Fruit fly (Drosophila melanogaster) whole organism, embryonic: Measurements from ENCODE around the gene Cep290.

Source experiments
- ATbp ChIP-seq: fragments of 200-800 bp; sonication (Bioruptor generic); optimal IDR thresholded peaks from 2 replicates; lab custom pipeline; 2017; ENCODE audit warnings: missing biosample characterization, mild to moderate bottlenecking, missing genetic modification characterization, missing genetic modification reagents
- Ada2b ChIP-seq: fragments of 200-800 bp; sonication (Bioruptor generic); IDR thresholded peaks from 2 replicates; pipeline ENCODE4 v1.3.6; 2022; ENCODE audit warnings: missing biosample characterization, missing genetic modification characterization
- Atf3 ChIP-seq: fragments of 200-800 bp; sonication (Bioruptor generic); optimal IDR thresholded peaks from 3 replicates; lab custom pipeline; 2016; ENCODE audit warnings: missing biosample characterization, missing genetic modification characterization
- Atf6 ChIP-seq: fragments of 200-800 bp; sonication (Bioruptor generic); IDR thresholded peaks from 2 replicates; pipeline ENCODE4 v1.3.6; 2022; ENCODE audit warnings: missing biosample characterization, missing genetic modification characterization
- BtbVII ChIP-seq: fragments of 200-800 bp; sonication (Bioruptor generic); optimal IDR thresholded peaks from 3 replicates; lab custom pipeline; 2017; ENCODE audit warnings: missing biosample characterization, mild to moderate bottlenecking, missing genetic modification characterization
- C15 ChIP-seq: fragments of 200-800 bp; sonication (Bioruptor generic); IDR thresholded peaks from 3 replicates; pipeline ENCODE4 v1.3.6; 2022; ENCODE audit warnings: missing biosample characterization, missing genetic modification characterization
- CG10267 ChIP-seq: fragments of 200-800 bp; sonication (Bioruptor generic); optimal IDR thresholded peaks from 2 replicates; lab custom pipeline; 2018; ENCODE audit warnings: missing biosample characterization, mild to moderate bottlenecking, missing genetic modification characterization, moderate library complexity
- CG10431 ChIP-seq: fragments of 200-800 bp; sonication (Bioruptor generic); optimal IDR thresholded peaks from 3 replicates; lab custom pipeline; 2018; ENCODE audit warnings: missing biosample characterization, mild to moderate bottlenecking, missing genetic modification characterization
- CG10565 ChIP-seq: fragments of 200-800 bp; sonication (Bioruptor generic); optimal IDR thresholded peaks from 3 replicates; lab custom pipeline; 2016; ENCODE audit warnings: missing biosample characterization, mild to moderate bottlenecking, missing genetic modification characterization
- CG10959 ChIP-seq: fragments of 200-800 bp; sonication (Bioruptor generic); IDR thresholded peaks from 2 replicates; pipeline ENCODE4 v1.3.6; 2022; ENCODE audit warnings: missing biosample characterization, missing genetic modification characterization
- CG11504 ChIP-seq: fragments of 200-800 bp; sonication (Bioruptor generic); optimal IDR thresholded peaks from 3 replicates; lab custom pipeline; 2019; ENCODE audit warnings: missing biosample characterization, mild to moderate bottlenecking, missing genetic modification characterization, moderate library complexity
- CG12071 ChIP-seq: fragments of 200-800 bp; sonication (Bioruptor generic); optimal IDR thresholded peaks from 3 replicates; lab custom pipeline; 2018; ENCODE audit warnings: missing biosample characterization, mild to moderate bottlenecking, missing genetic modification characterization
- CG12299 ChIP-seq: fragments of 200-800 bp; sonication (Bioruptor generic); optimal IDR thresholded peaks from 2 replicates; lab custom pipeline; 2018; ENCODE audit warnings: missing biosample characterization, mild to moderate bottlenecking, missing genetic modification characterization
- CG12769 ChIP-seq: fragments of 200-800 bp; sonication (Bioruptor generic); optimal IDR thresholded peaks from 2 replicates; lab custom pipeline; 2019; ENCODE audit warnings: missing biosample characterization, mild to moderate bottlenecking, missing genetic modification characterization, moderate library complexity
- CG13424 ChIP-seq: fragments of 200-800 bp; sonication (Bioruptor generic); optimal IDR thresholded peaks from 2 replicates; lab custom pipeline; 2019; ENCODE audit warnings: missing biosample characterization, mild to moderate bottlenecking, missing genetic modification characterization, moderate library complexity
- CG15696 ChIP-seq: fragments of 200-800 bp; sonication (Bioruptor generic); optimal IDR thresholded peaks from 2 replicates; lab custom pipeline; 2019; ENCODE audit warnings: missing biosample characterization, mild to moderate bottlenecking, missing genetic modification characterization, moderate library complexity
- CG16813 ChIP-seq: fragments of 200-800 bp; sonication (Bioruptor generic); IDR thresholded peaks from 3 replicates; pipeline ENCODE4 v1.3.6; 2022; ENCODE audit warnings: missing biosample characterization, missing genetic modification characterization; ENCODE audit not compliant: partially characterized antibody
- CG17186 ChIP-seq: fragments of 200-800 bp; sonication (Bioruptor generic); optimal IDR thresholded peaks from 3 replicates; lab custom pipeline; 2017; ENCODE audit warnings: missing biosample characterization, missing genetic modification reagents, missing genetic modification characterization
- CG2678 ChIP-seq: fragments of 200-800 bp; sonication (Bioruptor generic); optimal IDR thresholded peaks from 3 replicates; lab custom pipeline; 2019; ENCODE audit warnings: missing biosample characterization, mild to moderate bottlenecking, missing genetic modification characterization, moderate library complexity
- CG33557 ChIP-seq: fragments of 200-800 bp; sonication (Bioruptor generic); optimal IDR thresholded peaks from 2 replicates; lab custom pipeline; 2019; ENCODE audit warnings: missing biosample characterization, mild to moderate bottlenecking, missing genetic modification characterization, moderate library complexity
- CG3847 ChIP-seq: fragments of 200-800 bp; sonication (Bioruptor generic); IDR thresholded peaks from 2 replicates; pipeline ENCODE4 v1.3.6; 2022; ENCODE audit warnings: missing biosample characterization, missing genetic modification characterization
- CG4360 ChIP-seq: fragments of 200-800 bp; sonication (Bioruptor generic); IDR thresholded peaks from 2 replicates; pipeline ENCODE4 v1.3.6; 2022; ENCODE audit warnings: missing biosample characterization, missing genetic modification characterization
- CG43689 ChIP-seq: fragments of 200-800 bp; sonication (Bioruptor generic); IDR thresholded peaks from 2 replicates; pipeline ENCODE4 v1.3.6; 2022; ENCODE audit warnings: missing biosample characterization, missing genetic modification characterization
- CG7928 ChIP-seq: fragments of 200-800 bp; sonication (Bioruptor generic); optimal IDR thresholded peaks from 2 replicates; lab custom pipeline; 2017; ENCODE audit warnings: missing biosample characterization, mild to moderate bottlenecking, missing genetic modification characterization
- CG8765 ChIP-seq: fragments of 200-800 bp; sonication (Bioruptor generic); IDR thresholded peaks from 2 replicates; pipeline ENCODE4 v1.3.6; 2022; ENCODE audit warnings: missing biosample characterization, missing genetic modification characterization
- CG9437 ChIP-seq: fragments of 200-800 bp; sonication (Bioruptor generic); optimal IDR thresholded peaks from 2 replicates; lab custom pipeline; 2018; ENCODE audit warnings: missing biosample characterization, mild to moderate bottlenecking, missing genetic modification characterization
- Deaf1 ChIP-seq: fragments of 200-800 bp; optimal IDR thresholded peaks from 3 replicates; lab custom pipeline; 2019; ENCODE audit warnings: missing biosample characterization, mild to moderate bottlenecking, missing genetic modification characterization, moderate library complexity
- HLH3B ChIP-seq: fragments of 200-800 bp; sonication (Bioruptor generic); IDR thresholded peaks from 2 replicates; pipeline ENCODE4 v1.3.6; 2022; ENCODE audit warnings: missing biosample characterization, missing genetic modification characterization
- Hand ChIP-seq: fragments of 200-800 bp; sonication (Bioruptor generic); optimal IDR thresholded peaks from 2 replicates; lab custom pipeline; 2017; ENCODE audit warnings: mild to moderate bottlenecking, missing biosample characterization, missing genetic modification reagents, missing genetic modification characterization
- Hsf ChIP-seq: fragments of 200-800 bp; sonication (Bioruptor generic); optimal IDR thresholded peaks from 3 replicates; lab custom pipeline; 2016; ENCODE audit warnings: missing biosample characterization, missing genetic modification characterization
- Lim3 ChIP-seq: fragments of 200-800 bp; sonication (Bioruptor generic); IDR thresholded peaks from 2 replicates; pipeline ENCODE4 v1.3.6; 2022; ENCODE audit warnings: missing biosample characterization, missing genetic modification characterization
- Nf-YC ChIP-seq: fragments of 200-800 bp; optimal IDR thresholded peaks from 3 replicates; lab custom pipeline; 2019; ENCODE audit warnings: missing biosample characterization, mild to moderate bottlenecking, missing genetic modification characterization, moderate library complexity
- Poxn ChIP-seq: fragments of 200-800 bp; sonication (Bioruptor generic); IDR thresholded peaks from 2 replicates; pipeline ENCODE4 v1.3.6; 2022; ENCODE audit warnings: missing biosample characterization, missing genetic modification characterization
- Rfx ChIP-seq: fragments of 200-800 bp; sonication (Bioruptor generic); IDR thresholded peaks from 2 replicates; pipeline ENCODE4 v1.3.6; 2022; ENCODE audit warnings: missing biosample characterization, missing genetic modification characterization
- bigmax ChIP-seq: fragments of 200-800 bp; sonication (Bioruptor generic); optimal IDR thresholded peaks from 2 replicates; lab custom pipeline; 2018; ENCODE audit warnings: missing biosample characterization, mild to moderate bottlenecking, missing genetic modification characterization
- br ChIP-seq: fragments of >200 bp; optimal IDR thresholded peaks from 2 replicates; lab custom pipeline; 2017
- cas ChIP-seq: fragments of 200-800 bp; sonication (Bioruptor generic); IDR thresholded peaks from 2 replicates; pipeline ENCODE4 v1.3.6; 2022; ENCODE audit warnings: missing biosample characterization, missing genetic modification characterization
- chinmo ChIP-seq: fragments of 200-800 bp; sonication (Bioruptor generic); IDR thresholded peaks from 4 replicates; pipeline ENCODE4 v1.3.6; 2022; ENCODE audit warnings: missing biosample characterization, missing genetic modification characterization; ENCODE audit not compliant: partially characterized antibody
- crp ChIP-seq, 2 experiments: fragments of 200-800 bp; sonication (Bioruptor generic); optimal IDR thresholded peaks; 2 replicates in 1 of 2; 3 replicates in 1 of 2; lab custom pipeline; 2017; ENCODE audit warnings: missing biosample characterization in 2 of 2, missing genetic modification characterization in 2 of 2, mild to moderate bottlenecking in 1 of 2, moderate library complexity in 1 of 2
- disco-r ChIP-seq: fragments of 200-800 bp; sonication (Bioruptor generic); optimal IDR thresholded peaks from 2 replicates; lab custom pipeline; 2016; ENCODE audit warnings: missing biosample characterization, missing genetic modification characterization
- dm ChIP-seq: fragments of 200-800 bp; sonication (Bioruptor generic); optimal IDR thresholded peaks from 3 replicates; lab custom pipeline; 2016; ENCODE audit warnings: missing biosample characterization, missing genetic modification characterization
- fd96Cb ChIP-seq: fragments of 200-800 bp; sonication (Bioruptor generic); optimal IDR thresholded peaks from 2 replicates; lab custom pipeline; 2018; ENCODE audit warnings: missing biosample characterization, mild to moderate bottlenecking, missing genetic modification characterization, moderate library complexity
- gcm2 ChIP-seq: fragments of 200-800 bp; sonication (Bioruptor generic); optimal IDR thresholded peaks from 2 replicates; lab custom pipeline; 2016; ENCODE audit warnings: missing biosample characterization, missing genetic modification characterization
- gem ChIP-seq: fragments of 200-800 bp; sonication (Bioruptor generic); optimal IDR thresholded peaks from 2 replicates; lab custom pipeline; 2019; ENCODE audit warnings: missing biosample characterization, mild to moderate bottlenecking, missing genetic modification characterization, moderate library complexity
- lab ChIP-seq: fragments of 200-800 bp; sonication (Bioruptor generic); optimal IDR thresholded peaks from 3 replicates; lab custom pipeline; 2017; ENCODE audit warnings: missing biosample characterization, missing genetic modification characterization, mild to moderate bottlenecking, moderate library complexity, missing genetic modification reagents
- peb ChIP-seq: fragments of 200-800 bp; sonication (Bioruptor generic); IDR thresholded peaks from 2 replicates; pipeline ENCODE4 v1.3.6; 2022; ENCODE audit warnings: missing biosample characterization, missing genetic modification characterization
- pfk ChIP-seq: fragments of 200-800 bp; sonication (Bioruptor generic); optimal IDR thresholded peaks from 2 replicates; lab custom pipeline; 2018; ENCODE audit warnings: missing biosample characterization, mild to moderate bottlenecking, missing genetic modification characterization, moderate library complexity
- sd ChIP-seq: fragments of 200-800 bp; sonication (Bioruptor generic); optimal IDR thresholded peaks from 3 replicates; lab custom pipeline; 2018; ENCODE audit warnings: missing biosample characterization, mild to moderate bottlenecking, missing genetic modification characterization, moderate library complexity
- stwl ChIP-seq: fragments of 200-800 bp; sonication (Bioruptor generic); optimal IDR thresholded peaks from 3 replicates; lab custom pipeline; 2018; ENCODE audit warnings: missing biosample characterization, mild to moderate bottlenecking, missing genetic modification characterization, moderate library complexity
- tin ChIP-seq: fragments of 200-800 bp; sonication (Bioruptor generic); optimal IDR thresholded peaks from 3 replicates; lab custom pipeline; 2016; ENCODE audit warnings: missing biosample characterization, missing genetic modification characterization

Gene Cep290

DNA sequence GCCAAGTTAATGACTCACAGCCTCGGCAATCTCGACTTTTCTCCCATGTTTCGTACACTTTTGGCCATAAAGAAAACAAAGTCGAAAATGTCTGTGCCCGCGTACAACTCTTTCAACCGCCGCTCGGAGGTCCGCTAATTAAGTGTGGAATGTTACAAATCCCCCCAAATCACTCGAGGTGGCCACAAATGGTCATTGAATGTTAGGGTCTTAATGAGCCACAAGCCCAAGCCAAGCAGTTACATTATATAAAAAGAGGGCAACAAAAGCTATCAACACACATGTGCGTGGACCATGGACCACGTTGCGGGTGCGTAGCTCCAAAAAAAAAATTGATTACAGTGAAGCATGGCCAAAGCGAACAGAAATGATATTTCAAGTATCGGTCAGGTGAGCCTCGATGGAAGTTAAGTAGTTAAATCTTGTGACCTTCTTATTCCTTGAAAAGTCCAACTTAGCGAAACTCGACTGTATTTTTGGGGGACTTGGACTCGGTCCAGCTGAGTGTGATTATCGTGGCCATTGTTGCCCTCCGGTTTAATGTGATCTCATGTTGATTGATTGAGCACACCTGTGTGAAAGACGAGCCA lies 24.3 kb upstream of the Cep290 start (continued):
- TF ChIP-seq chinmo: peak; percentile 51; the same call in 1 of the 4 replicates
- peak; percentile 94 for TF ChIP-seq Rfx
- peak; percentile 59 for TF ChIP-seq CG12299 (tag; lab: Kevin White, UChicago)
- peak; percentile 33; the same call in 1 of the 2 replicates for TF ChIP-seq Poxn (GFP tag; lab: Robert Waterston, UW)
- TF ChIP-seq sd (tag; lab: Kevin White, UChicago): peak; percentile 94
- TF ChIP-seq Deaf1: peak; percentile 48
- peak; percentile 87 for TF ChIP-seq ATbp
- TF ChIP-seq Lim3 (GFP tag; lab: Robert Waterston, UW): peak; percentile 86
- peak; percentile 78 for TF ChIP-seq Hsf
- peak; percentile 95 for TF ChIP-seq HLH3B (GFP tag; lab: Robert Waterston, UW)
- peak; percentile 88 for TF ChIP-seq CG13424 (tag; lab: Kevin White, UChicago)
- TF ChIP-seq CG11504 (tag; lab: Kevin White, UChicago): peak; percentile 90
- TF ChIP-seq CG9437: peak; percentile 71
- peak; percentile 93 for TF ChIP-seq Atf6
- peak; percentile 57; the same call in 1 of the 2 replicates for TF ChIP-seq CG10959 (GFP tag; lab: Robert Waterston, UW)
- peak; percentile 88 for TF ChIP-seq gem
- peak; percentile 8 for TF ChIP-seq CG17186 (GFP tag; lab: Kevin White, UChicago)
- peak; percentile 82 for TF ChIP-seq cas (GFP tag; lab: Robert Waterston, UW)
- TF ChIP-seq disco-r (GFP tag; lab: Kevin White, UChicago): peak; percentile 82
- peak; percentile 92 for TF ChIP-seq CG43689 (GFP tag; lab: Robert Waterston, UW)
- TF ChIP-seq CG2678 (tag; lab: Kevin White, UChicago): peak; percentile 90
- peak; percentile 63 for TF ChIP-seq CG10267
- TF ChIP-seq CG12071: peak; percentile 92
- TF ChIP-seq C15: peak; percentile 74
- TF ChIP-seq CG33557: no peak
- peak; percentile 27 for TF ChIP-seq CG15696 (tag; lab: Kevin White, UChicago)
- TF ChIP-seq CG10565 (GFP tag; lab: Kevin White, UChicago): no peak
- peak; percentile 56 for TF ChIP-seq CG7928
- peak; percentile 49 for TF ChIP-seq CG8765 (GFP tag; lab: Robert Waterston, UW)
- peak; percentile 78 for TF ChIP-seq Atf3 (GFP tag; lab: Kevin White, UChicago)
- TF ChIP-seq bigmax: no peak
- TF ChIP-seq Ada2b (GFP tag; lab: Robert Waterston, UW): peak; percentile 94
- TF ChIP-seq BtbVII (GFP tag; lab: Kevin White, UChicago): peak; percentile 81
- TF ChIP-seq CG4360 (GFP tag; lab: Robert Waterston, UW): peak; percentile 39; the same call in 1 of the 2 replicates
- TF ChIP-seq CG10431 (GFP tag; lab: Kevin White, UChicago): peak; percentile 16
- TF ChIP-seq peb (GFP tag; lab: Robert Waterston, UW): peak; percentile 80
- TF ChIP-seq Hand (GFP tag; lab: Kevin White, UChicago): peak; percentile 53
- peak; percentile 92 for TF ChIP-seq CG3847 (GFP tag; lab: Robert Waterston, UW)
- TF ChIP-seq br (lab: Kevin White, UChicago): no peak
- TF ChIP-seq tin (GFP tag; lab: Kevin White, UChicago): peak; percentile 89
- peak; percentile 79 for TF ChIP-seq dm (GFP tag; lab: Kevin White, UChicago)
- peak; percentile 96 for TF ChIP-seq CG12769 (tag; lab: Kevin White, UChicago)
- TF ChIP-seq Nf-YC: peak; percentile 52
- no peak for TF ChIP-seq stwl (tag; lab: Kevin White, UChicago)
- peak in 1 of 2 experiments; percentile 35 for TF ChIP-seq crp (GFP tag; optimal IDR thresholded peaks at IDR 0.05; lab: Kevin White, UChicago)
- TF ChIP-seq fd96Cb (tag; lab: Kevin White, UChicago): peak; percentile 85
- TF ChIP-seq CG16813: no peak
- peak; percentile 94 for TF ChIP-seq lab (GFP tag; lab: Kevin White, UChicago)
- TF ChIP-seq pfk (GFP tag; lab: Kevin White, UChicago): no peak
- peak; percentile 89 for TF ChIP-seq gcm2
